Fruit fly (Drosophila melanogaster) whole organism, embryonic: Measurements from ENCODE around the gene Ptp99A.

ENCODE experiments used
- Ada2b ChIP-seq: fragments of 200-800 bp; sonication (Bioruptor generic); IDR thresholded peaks from 2 replicates; pipeline ENCODE4 v1.3.6; 2022; ENCODE audit warnings: missing biosample characterization, missing genetic modification characterization
- BtbVII ChIP-seq: fragments of 200-800 bp; sonication (Bioruptor generic); optimal IDR thresholded peaks from 3 replicates; lab custom pipeline; 2017; ENCODE audit warnings: missing biosample characterization, mild to moderate bottlenecking, missing genetic modification characterization
- CG10979 ChIP-seq: fragments of 200-800 bp; sonication (Bioruptor generic); optimal IDR thresholded peaks from 2 replicates; lab custom pipeline; 2018; ENCODE audit warnings: missing biosample characterization, mild to moderate bottlenecking, missing genetic modification characterization, moderate library complexity
- CG11696 ChIP-seq: fragments of 200-800 bp; sonication (Bioruptor generic); IDR thresholded peaks from 2 replicates; pipeline ENCODE4 v1.3.6; 2022; ENCODE audit warnings: missing biosample characterization, missing genetic modification characterization
- CG12236 ChIP-seq: fragments of 200-800 bp; sonication (Bioruptor generic); optimal IDR thresholded peaks from 2 replicates; lab custom pipeline; 2016; ENCODE audit warnings: missing biosample characterization, missing genetic modification characterization
- CG12391 ChIP-seq: fragments of 200-800 bp; sonication (Bioruptor generic); optimal IDR thresholded peaks from 3 replicates; lab custom pipeline; 2018; ENCODE audit warnings: missing biosample characterization, mild to moderate bottlenecking, missing genetic modification characterization, moderate library complexity
- CG14667 ChIP-seq: fragments of 200-800 bp; sonication (Bioruptor generic); IDR thresholded peaks from 2 replicates; pipeline ENCODE4 v1.3.6; 2022; ENCODE audit warnings: missing biosample characterization, missing genetic modification characterization
- CG15269 ChIP-seq: fragments of 200-800 bp; sonication (Bioruptor generic); optimal IDR thresholded peaks from 2 replicates; lab custom pipeline; 2018; ENCODE audit warnings: missing biosample characterization, mild to moderate bottlenecking, missing genetic modification characterization, moderate library complexity
- CG15514 ChIP-seq: fragments of 200-800 bp; sonication (Bioruptor generic); optimal IDR thresholded peaks from 3 replicates; lab custom pipeline; 2017; ENCODE audit warnings: missing biosample characterization, missing genetic modification characterization, mild to moderate bottlenecking, moderate library complexity, missing genetic modification reagents
- CG1602 ChIP-seq: fragments of 200-800 bp; sonication (Bioruptor generic); optimal IDR thresholded peaks from 3 replicates; lab custom pipeline; 2016; ENCODE audit warnings: missing biosample characterization, missing genetic modification characterization
- CG17612 ChIP-seq: fragments of 200-800 bp; sonication (Bioruptor generic); IDR thresholded peaks from 2 replicates; pipeline ENCODE4 v1.3.6; 2022; ENCODE audit warnings: missing biosample characterization, missing genetic modification characterization
- CG17802 ChIP-seq: fragments of 200-800 bp; sonication (Bioruptor generic); optimal IDR thresholded peaks from 2 replicates; lab custom pipeline; 2018; ENCODE audit warnings: missing biosample characterization, mild to moderate bottlenecking, missing genetic modification characterization, moderate library complexity
- CG17829 ChIP-seq: fragments of 200-800 bp; optimal IDR thresholded peaks from 2 replicates; lab custom pipeline; 2019; ENCODE audit warnings: missing biosample characterization, mild to moderate bottlenecking, missing genetic modification characterization, moderate library complexity
- CG18011 ChIP-seq: fragments of 200-800 bp; sonication (Bioruptor generic); optimal IDR thresholded peaks from 2 replicates; lab custom pipeline; 2017; ENCODE audit warnings: missing biosample characterization, missing genetic modification characterization, mild to moderate bottlenecking, moderate library complexity, missing genotype
- CG18476 ChIP-seq: fragments of 200-800 bp; sonication (Bioruptor generic); optimal IDR thresholded peaks from 2 replicates; lab custom pipeline; 2016; ENCODE audit warnings: missing biosample characterization, mild to moderate bottlenecking, missing genetic modification characterization
- CG31441 ChIP-seq: fragments of 200-800 bp; sonication (Bioruptor generic); IDR thresholded peaks from 2 replicates; pipeline ENCODE4 v1.3.6; 2022; ENCODE audit warnings: missing biosample characterization, missing genetic modification characterization
- CG3995 ChIP-seq: fragments of 200-800 bp; sonication (Bioruptor generic); optimal IDR thresholded peaks from 3 replicates; lab custom pipeline; 2016; ENCODE audit warnings: missing biosample characterization, missing genetic modification characterization
- CG4404 ChIP-seq: fragments of 200-800 bp; sonication (Bioruptor generic); IDR thresholded peaks from 2 replicates; pipeline ENCODE4 v1.3.6; 2022; ENCODE audit warnings: missing biosample characterization, missing genetic modification characterization
- CG7372 ChIP-seq: fragments of 200-800 bp; sonication (Bioruptor generic); IDR thresholded peaks from 2 replicates; pipeline ENCODE4 v1.3.6; 2022; ENCODE audit warnings: missing biosample characterization, missing genetic modification characterization
- CG7963 ChIP-seq: fragments of 200-800 bp; sonication (Bioruptor generic); IDR thresholded peaks from 3 replicates; pipeline ENCODE4 v1.3.6; 2022; ENCODE audit warnings: missing biosample characterization, missing genetic modification characterization; ENCODE audit not compliant: partially characterized antibody
- CG9215 ChIP-seq: fragments of 200-800 bp; sonication (Bioruptor generic); IDR thresholded peaks from 2 replicates; pipeline ENCODE4 v1.3.6; 2022; ENCODE audit warnings: missing biosample characterization, missing genetic modification characterization
- CG9727 ChIP-seq: fragments of 200-800 bp; sonication (Bioruptor generic); optimal IDR thresholded peaks from 3 replicates; lab custom pipeline; 2017; ENCODE audit warnings: missing biosample characterization, mild to moderate bottlenecking, missing genetic modification characterization
- CrebB ChIP-seq: fragments of 200-800 bp; sonication (Bioruptor generic); optimal IDR thresholded peaks from 3 replicates; lab custom pipeline; 2018; ENCODE audit warnings: missing biosample characterization, mild to moderate bottlenecking, missing genetic modification characterization
- Deaf1 ChIP-seq: fragments of 200-800 bp; optimal IDR thresholded peaks from 3 replicates; lab custom pipeline; 2019; ENCODE audit warnings: missing biosample characterization, mild to moderate bottlenecking, missing genetic modification characterization, moderate library complexity
- Dip2 ChIP-seq: fragments of 200-800 bp; sonication (Bioruptor generic); IDR thresholded peaks from 2 replicates; pipeline ENCODE4 v1.3.6; 2022; ENCODE audit warnings: missing biosample characterization, missing genetic modification characterization
- Gug ChIP-seq: fragments of 200-800 bp; sonication (Bioruptor generic); IDR thresholded peaks from 4 replicates; pipeline ENCODE4 v1.3.6; 2022; ENCODE audit warnings: missing biosample characterization, missing genetic modification characterization
- HLH3B ChIP-seq: fragments of 200-800 bp; sonication (Bioruptor generic); IDR thresholded peaks from 2 replicates; pipeline ENCODE4 v1.3.6; 2022; ENCODE audit warnings: missing biosample characterization, missing genetic modification characterization
- Hr39 ChIP-seq: fragments of >200 bp; optimal IDR thresholded peaks from 2 replicates; lab custom pipeline; 2017
- Lpt ChIP-seq: fragments of >200 bp; optimal IDR thresholded peaks from 2 replicates; lab custom pipeline; 2018; ENCODE audit warnings: missing biosample characterization, missing genetic modification characterization
- MTF-1 ChIP-seq: fragments of 200-800 bp; sonication (Bioruptor generic); optimal IDR thresholded peaks from 2 replicates; lab custom pipeline; 2018; ENCODE audit warnings: missing biosample characterization, mild to moderate bottlenecking, missing genetic modification characterization, borderline replicate concordance
- NC2β ChIP-seq: fragments of 200-800 bp; sonication (Bioruptor generic); optimal IDR thresholded peaks from 2 replicates; lab custom pipeline; 2016; ENCODE audit warnings: missing biosample characterization, missing genetic modification characterization
- Opbp ChIP-seq: fragments of 200-800 bp; sonication (Bioruptor generic); IDR thresholded peaks from 3 replicates; pipeline ENCODE4 v1.3.6; 2022; ENCODE audit warnings: missing biosample characterization, missing genetic modification characterization; ENCODE audit not compliant: partially characterized antibody
- Scr ChIP-seq: fragments of 200-800 bp; sonication (Bioruptor generic); IDR thresholded peaks from 2 replicates; pipeline ENCODE4 v1.3.6; 2022; ENCODE audit warnings: missing biosample characterization, missing genetic modification characterization; ENCODE audit not compliant: partially characterized antibody
- Sin3A ChIP-seq: fragments of >200 bp; optimal IDR thresholded peaks from 2 replicates; lab custom pipeline; 2018
- Six4 ChIP-seq: fragments of 200-800 bp; sonication (Bioruptor generic); optimal IDR thresholded peaks from 2 replicates; lab custom pipeline; 2016; ENCODE audit warnings: missing biosample characterization, missing genetic modification characterization
- Sry-β ChIP-seq: fragments of 200-800 bp; sonication (Bioruptor generic); optimal IDR thresholded peaks from 2 replicates; lab custom pipeline; 2018; ENCODE audit warnings: missing biosample characterization, mild to moderate bottlenecking, missing genetic modification characterization, moderate library complexity
- ac ChIP-seq: fragments of 200-800 bp; sonication (Bioruptor generic); optimal IDR thresholded peaks from 3 replicates; lab custom pipeline; 2017; ENCODE audit warnings: missing biosample characterization, mild to moderate bottlenecking, missing genetic modification characterization
- ara ChIP-seq: fragments of 200-800 bp; sonication (Bioruptor generic); IDR thresholded peaks from 2 replicates; pipeline ENCODE4 v1.3.6; 2022; ENCODE audit warnings: missing biosample characterization, missing genetic modification characterization
- btn ChIP-seq: fragments of 200-800 bp; sonication (Bioruptor generic); optimal IDR thresholded peaks from 2 replicates; lab custom pipeline; 2016; ENCODE audit warnings: missing biosample characterization, missing genetic modification characterization
- cad ChIP-seq: fragments of >200 bp; optimal IDR thresholded peaks from 2 replicates; lab custom pipeline; 2017; ENCODE audit warnings: missing biosample characterization, missing genetic modification characterization
- cwo ChIP-seq: fragments of 200-800 bp; sonication (Bioruptor generic); optimal IDR thresholded peaks from 3 replicates; lab custom pipeline; 2017; ENCODE audit warnings: missing biosample characterization, missing genetic modification characterization, mild to moderate bottlenecking, moderate library complexity, missing genetic modification reagents
- dimm ChIP-seq: fragments of 200-800 bp; sonication (Bioruptor generic); IDR thresholded peaks from 2 replicates; pipeline ENCODE4 v1.3.6; 2022; ENCODE audit warnings: missing biosample characterization, missing genetic modification characterization
- dysf ChIP-seq: fragments of 200-800 bp; sonication (Bioruptor generic); IDR thresholded peaks from 3 replicates; pipeline ENCODE4 v1.3.6; 2022; ENCODE audit warnings: missing biosample characterization, missing genetic modification characterization
- eve ChIP-seq, 2 experiments: fragments of >200 bp; optimal IDR thresholded peaks; 2 replicates each; lab custom pipeline; 2017; ENCODE audit warnings: missing biosample characterization in 2 of 2, missing genetic modification characterization in 2 of 2
- insv ChIP-seq, 2 experiments: fragments of 200-800 bp; sonication (Bioruptor generic); optimal IDR thresholded peaks; 3 replicates each; lab custom pipeline; 2016 to 2018; ENCODE audit warnings: missing biosample characterization in 2 of 2, missing genetic modification characterization in 2 of 2
- ken ChIP-seq: fragments of 200-800 bp; sonication (Bioruptor generic); IDR thresholded peaks from 3 replicates; pipeline ENCODE4 v1.3.6; 2022; ENCODE audit warnings: missing biosample characterization, missing genetic modification characterization
- lab ChIP-seq: fragments of 200-800 bp; sonication (Bioruptor generic); optimal IDR thresholded peaks from 3 replicates; lab custom pipeline; 2017; ENCODE audit warnings: missing biosample characterization, missing genetic modification characterization, mild to moderate bottlenecking, moderate library complexity, missing genetic modification reagents
- lbe ChIP-seq: fragments of 200-800 bp; sonication (Bioruptor generic); optimal IDR thresholded peaks from 2 replicates; lab custom pipeline; 2016; ENCODE audit warnings: missing biosample characterization, mild to moderate bottlenecking, missing genetic modification characterization
- nau ChIP-seq: fragments of 200-800 bp; sonication (Bioruptor generic); optimal IDR thresholded peaks from 3 replicates; lab custom pipeline; 2017; ENCODE audit warnings: missing biosample characterization, mild to moderate bottlenecking, missing genetic modification characterization, missing genetic modification reagents
- oc ChIP-seq: fragments of 200-800 bp; sonication (Bioruptor generic); optimal IDR thresholded peaks from 2 replicates; lab custom pipeline; 2018; ENCODE audit warnings: missing biosample characterization, mild to moderate bottlenecking, missing genetic modification characterization, moderate library complexity
- otp ChIP-seq: fragments of 200-800 bp; sonication (Bioruptor generic); IDR thresholded peaks from 3 replicates; pipeline ENCODE4, ENCODE4 v1.3.6; 2022; ENCODE audit warnings: missing biosample characterization, missing genetic modification characterization

Ptp99A gene

dm6 chr3R:29478952-29479538 is 101.6 kb downstream of the Ptp99A start (continued):
- peak; percentile 41 for TF ChIP-seq CG15514 (GFP tag; lab: Kevin White, UChicago)
- peak; percentile 77 for TF ChIP-seq lab (GFP tag; lab: Kevin White, UChicago)
- peak; percentile 68 for TF ChIP-seq CG7372
- TF ChIP-seq CG4404 (GFP tag; lab: Robert Waterston, UW): no peak; the same call in 1 of the 2 replicates
- TF ChIP-seq CG17612: no peak
- peak; percentile 69 for TF ChIP-seq CG14667
- peak; percentile 79 for TF ChIP-seq CG15269 (tag; lab: Kevin White, UChicago)
- no peak; the same call in 1 of the 3 replicates for TF ChIP-seq otp
- TF ChIP-seq oc (tag; lab: Kevin White, UChicago): peak; percentile 6
- TF ChIP-seq nau: peak; percentile 60
- TF ChIP-seq CG1602: no peak
- TF ChIP-seq dysf (GFP tag; lab: Robert Waterston, UW): peak; percentile 85
- no peak for TF ChIP-seq ac (GFP tag; lab: Kevin White, UChicago)
- no peak for TF ChIP-seq Scr (GFP tag; lab: Robert Waterston, UW)
- TF ChIP-seq Six4 (GFP tag; lab: Kevin White, UChicago): no peak
- peak; percentile 37 for TF ChIP-seq CG18011 (GFP tag; lab: Kevin White, UChicago)
- no peak for TF ChIP-seq CG12236 (GFP tag; lab: Kevin White, UChicago)
- no peak for TF ChIP-seq NC2β (GFP tag; lab: Kevin White, UChicago)
- TF ChIP-seq CG7963 (GFP tag; lab: Robert Waterston, UW): no peak
- peak; percentile 78 for TF ChIP-seq Deaf1 (tag; lab: Kevin White, UChicago)
- TF ChIP-seq eve (GFP tag; optimal IDR thresholded peaks at IDR 0.05; lab: Kevin White, UChicago): no peak
- no peak for TF ChIP-seq insv (GFP tag; optimal IDR thresholded peaks at IDR 0.05; lab: Kevin White, UChicago)
- peak; percentile 78 for TF ChIP-seq BtbVII
- no peak for TF ChIP-seq CG3995 (GFP tag; lab: Kevin White, UChicago)
- TF ChIP-seq Opbp: 0 out of 3 replicates have a peak, but pooled peaks have one; percentile 27
- no peak for TF ChIP-seq cad (GFP tag; lab: Kevin White, UChicago)
- TF ChIP-seq MTF-1: peak; percentile 26
- no peak for TF ChIP-seq Dip2 (GFP tag; lab: Robert Waterston, UW)
- TF ChIP-seq CG18476 (GFP tag; lab: Kevin White, UChicago): peak; percentile 32
- peak; percentile 51 for TF ChIP-seq ara
- no peak for TF ChIP-seq CG17802 (tag; lab: Kevin White, UChicago)
- TF ChIP-seq CG12391 (tag; lab: Kevin White, UChicago): peak; percentile 62
- no peak for TF ChIP-seq Sin3A (lab: Kevin White, UChicago)
- peak; percentile 27 for TF ChIP-seq CG10979 (tag; lab: Kevin White, UChicago)
- no peak for TF ChIP-seq btn (GFP tag; lab: Kevin White, UChicago)
- TF ChIP-seq Ada2b: peak; percentile 79
- peak; percentile 71; the same call in 1 of the 2 replicates for TF ChIP-seq CG31441
- TF ChIP-seq lbe (GFP tag; lab: Kevin White, UChicago): no peak
- TF ChIP-seq HLH3B (GFP tag; lab: Robert Waterston, UW): peak; percentile 72
- TF ChIP-seq CG11696 (GFP tag; lab: Robert Waterston, UW): 0 out of 2 replicates have a peak, but pooled peaks have one; percentile 21
- TF ChIP-seq Gug (GFP tag; lab: Robert Waterston, UW): peak; percentile 54; the same call in 1 of the 4 replicates
- TF ChIP-seq CG17829 (tag; lab: Kevin White, UChicago): peak; percentile 47
- TF ChIP-seq Hr39 (lab: Kevin White, UChicago): no peak
- TF ChIP-seq CrebB: peak; percentile 61
- no peak for TF ChIP-seq Lpt
- TF ChIP-seq CG9727 (GFP tag; lab: Kevin White, UChicago): peak; percentile 38
- no peak for TF ChIP-seq Sry-β
- no peak for TF ChIP-seq dimm
- peak; percentile 76 for TF ChIP-seq ken (GFP tag; lab: Robert Waterston, UW)
- no peak for TF ChIP-seq CG9215 (GFP tag; lab: Robert Waterston, UW)
- TF ChIP-seq cwo (GFP tag; lab: Kevin White, UChicago): peak; percentile 65
